Worm (Caenorhabditis elegans): ENCODE results near the gene F16H6.7.

ce11 chrV:18224353-18224752 lies 15.4 kb upstream of the F16H6.7 start, which contains the start of gene F16H6.10:
- TF ChIP-seq rnt-1 (tag; optimal IDR thresholded peaks at IDR 0.05) (no peak), pqm-1 (tag; optimal IDR thresholded peaks at IDR 0.05) (no peak), lin-11 (tag; optimal IDR thresholded peaks at IDR 0.05) (no peak), nhr-232 (tag; optimal IDR thresholded peaks at IDR 0.05) (no peak), K02D7.2 (tag; optimal IDR thresholded peaks at IDR 0.05) (no peak), sdc-2 (tag; optimal IDR thresholded peaks at IDR 0.05) (no peak), fkh-6 (tag; optimal IDR thresholded peaks at IDR 0.05) (no peak), eyg-1 (tag; optimal IDR thresholded peaks at IDR 0.05) (no peak)

Measured in whole organism, late embryonic.